Worm (Caenorhabditis elegans): Measurements from ENCODE around the gene sax-1.

sax-1 gene

DNA sequence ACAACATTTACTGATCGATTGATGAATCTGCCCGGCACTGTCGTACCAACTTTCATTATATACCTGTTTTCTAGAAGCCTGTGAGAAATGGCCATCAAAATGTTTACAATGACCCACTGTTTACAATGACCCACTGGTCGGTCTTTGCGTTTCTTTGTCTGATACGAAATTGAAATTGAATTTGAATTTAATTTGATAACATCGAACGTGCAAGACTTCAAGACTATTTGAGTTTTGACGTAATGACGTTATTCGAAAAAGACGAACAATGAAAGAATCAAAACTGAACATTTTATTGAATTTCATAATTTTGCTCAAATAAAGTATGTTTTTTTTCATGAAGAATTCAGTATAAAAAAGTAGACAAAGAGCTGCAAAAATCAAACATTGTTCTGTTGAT is 22.0 kb upstream of the sax-1 start, which contains the start of gene C02F12.5:
TSS of gene C02F12.5 (minus strand) at position 101 of the 400 bp plus-strand sequence.
- no peak for TF ChIP-seq W03F9.2 (tag; optimal IDR thresholded peaks at IDR 0.05)
- no peak for TF ChIP-seq him-1 (tag; optimal IDR thresholded peaks at IDR 0.05)
- no peak for TF ChIP-seq dao-5 (tag; optimal IDR thresholded peaks at IDR 0.05)

- TF ChIP-seq him-1 (tag; optimal IDR thresholded peaks at IDR 0.05) (no peak), dao-5 (tag; optimal IDR thresholded peaks at IDR 0.05) (no peak), W03F9.2 (tag; optimal IDR thresholded peaks at IDR 0.05) (no peak)
Measured at ce11 chrX:3668842-3669241, 18.9 kb upstream of the sax-1 start, which contains the start of gene snet-1. Gene snet-1, minus strand, starts transcription at chrX:3668942.

ce11 chrX:3659192-3659591 is 9.2 kb upstream of the sax-1 start, which contains the start of gene R11G1.1:
Gene R11G1.1, plus strand, starts transcription at chrX:3659492.
- no peak for TF ChIP-seq W03F9.2 (tag; optimal IDR thresholded peaks at IDR 0.05)
- no peak for TF ChIP-seq him-1 (tag; optimal IDR thresholded peaks at IDR 0.05)
- TF ChIP-seq dao-5 (tag; optimal IDR thresholded peaks at IDR 0.05), result no peak

ce11 chrX:3655972-3656371 is 6.0 kb upstream of the sax-1 start, which contains the start of gene R11G1.7:
Gene R11G1.7, plus strand, starts transcription at chrX:3656272.
- TF ChIP-seq W03F9.2 (tag; optimal IDR thresholded peaks at IDR 0.05) (no peak), him-1 (tag; optimal IDR thresholded peaks at IDR 0.05) (no peak)

- no peak for TF ChIP-seq him-1 (tag; optimal IDR thresholded peaks at IDR 0.05)
- TF ChIP-seq dao-5 (tag; optimal IDR thresholded peaks at IDR 0.05), result no peak
- no peak for TF ChIP-seq W03F9.2 (tag; optimal IDR thresholded peaks at IDR 0.05)
Measured at ce11 chrX:3654623-3655022, 4.7 kb upstream of the sax-1 start, which contains the start of gene R11G1.11. Gene R11G1.11, plus strand, starts transcription at chrX:3654923.

DNA sequence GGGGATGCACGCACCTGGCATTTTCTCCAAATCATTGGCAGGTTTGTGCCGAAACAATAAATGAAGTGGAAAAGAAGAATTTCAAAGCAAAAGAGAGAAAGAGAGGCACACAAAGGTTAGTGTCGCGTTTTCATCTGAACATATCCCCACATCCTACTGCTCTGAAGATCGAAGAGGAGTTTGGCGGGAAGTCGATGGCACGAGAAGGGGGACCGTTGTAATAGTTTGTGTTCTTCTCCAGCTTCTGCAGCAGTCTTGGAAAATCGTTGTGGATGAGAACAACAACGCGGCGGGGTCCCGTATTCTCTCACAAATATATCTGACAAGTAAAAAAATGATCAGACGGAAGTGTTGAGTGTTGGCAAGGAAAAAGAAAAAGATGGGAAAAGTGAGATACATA is 4.0 kb downstream of the sax-1 start:
- TF ChIP-seq dao-5 (tag; optimal IDR thresholded peaks at IDR 0.05), result no peak
- no peak for TF ChIP-seq him-1 (tag; optimal IDR thresholded peaks at IDR 0.05)
- TF ChIP-seq W03F9.2 (tag; optimal IDR thresholded peaks at IDR 0.05), result no peak

- TF ChIP-seq W03F9.2 (tag; optimal IDR thresholded peaks at IDR 0.05) (no peak), dao-5 (tag; optimal IDR thresholded peaks at IDR 0.05) (no peak), him-1 (tag; optimal IDR thresholded peaks at IDR 0.05) (no peak)
Measured at ce11 chrX:3644796-3645195, 5.2 kb downstream of the sax-1 start, which contains the start of gene tmem-24. Gene tmem-24, minus strand, starts transcription at chrX:3644896.

- TF ChIP-seq dao-5 (tag; optimal IDR thresholded peaks at IDR 0.05), result no peak
- TF ChIP-seq W03F9.2 (tag; optimal IDR thresholded peaks at IDR 0.05), result no peak
- TF ChIP-seq him-1 (tag; optimal IDR thresholded peaks at IDR 0.05), result no peak
Measured at ce11 chrX:3634782-3635181, 15.2 kb downstream of the sax-1 start.

DNA sequence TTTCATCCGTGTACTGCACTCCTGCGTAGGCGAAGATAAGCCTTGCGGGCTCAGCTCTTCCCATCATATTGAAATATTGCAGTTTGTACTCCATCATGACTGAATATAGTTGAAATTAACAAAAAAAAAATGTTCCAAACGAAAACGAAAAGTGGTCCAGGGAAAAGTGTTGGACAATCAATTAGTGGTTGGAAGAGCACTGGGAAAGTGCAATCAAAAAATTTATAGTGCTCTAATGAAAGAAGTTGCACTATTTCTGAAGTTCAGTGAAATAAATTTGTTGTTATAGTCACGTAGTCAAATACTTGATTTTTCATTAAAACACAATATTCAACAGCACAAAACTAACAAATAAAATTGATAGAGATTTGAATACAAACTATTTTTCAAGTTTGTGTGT is 16.3 kb downstream of the sax-1 start, which contains the start of gene gst-11:
TSS of gene gst-11 (minus strand) at position 101 of the 400 bp plus-strand sequence.
- no peak for TF ChIP-seq him-1 (tag; optimal IDR thresholded peaks at IDR 0.05)
- TF ChIP-seq dao-5 (tag; optimal IDR thresholded peaks at IDR 0.05), result no peak
- TF ChIP-seq W03F9.2 (tag; optimal IDR thresholded peaks at IDR 0.05), result no peak

ce11 chrX:3631550-3631949 is 18.4 kb downstream of the sax-1 start:
- TF ChIP-seq dao-5 (tag; optimal IDR thresholded peaks at IDR 0.05), result no peak
- TF ChIP-seq him-1 (tag; optimal IDR thresholded peaks at IDR 0.05), result no peak
- TF ChIP-seq W03F9.2 (tag; optimal IDR thresholded peaks at IDR 0.05), result no peak

- TF ChIP-seq W03F9.2 (tag; optimal IDR thresholded peaks at IDR 0.05), result no peak
- no peak for TF ChIP-seq him-1 (tag; optimal IDR thresholded peaks at IDR 0.05)
- TF ChIP-seq dao-5 (tag; optimal IDR thresholded peaks at IDR 0.05), result no peak
Measured at ce11 chrX:3630090-3630489, 19.9 kb downstream of the sax-1 start.

ce11 chrX:3628016-3628415 is 21.9 kb downstream of the sax-1 start, which contains the start of gene vep-2:
Gene vep-2, plus strand, starts transcription at chrX:3628316.
- TF ChIP-seq W03F9.2 (tag; optimal IDR thresholded peaks at IDR 0.05) (no peak), dao-5 (tag; optimal IDR thresholded peaks at IDR 0.05) (no peak), him-1 (tag; optimal IDR thresholded peaks at IDR 0.05) (no peak)

- TF ChIP-seq W03F9.2 (tag; optimal IDR thresholded peaks at IDR 0.05), result no peak
- TF ChIP-seq dao-5 (tag; optimal IDR thresholded peaks at IDR 0.05), result no peak
- no peak for TF ChIP-seq him-1 (tag; optimal IDR thresholded peaks at IDR 0.05)
Measured at ce11 chrX:3625599-3625998, 24.4 kb downstream of the sax-1 start.

DNA sequence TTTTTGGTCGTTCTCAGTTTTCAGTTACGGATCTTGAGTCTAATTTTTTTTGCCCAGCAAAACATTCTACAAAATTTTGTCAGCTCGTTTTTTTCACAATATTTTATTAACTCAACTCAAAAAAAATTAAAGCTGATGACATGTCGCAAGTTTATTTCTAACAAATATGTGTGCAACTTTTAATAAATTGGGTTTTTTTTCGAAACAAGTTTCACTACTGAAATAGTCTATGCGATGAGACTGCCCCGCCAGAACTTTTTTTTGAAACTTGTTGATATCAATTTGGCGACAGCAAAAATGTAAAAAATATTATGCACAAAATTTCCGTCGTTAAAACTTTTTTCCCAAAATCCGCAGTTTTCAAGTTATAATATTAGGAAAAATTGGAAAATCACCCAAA is 26.8 kb downstream of the sax-1 start, which contains the start of gene C18B2.2:
TSS of gene C18B2.2 (plus strand) at position 301 of the 400 bp plus-strand sequence.
- TF ChIP-seq dao-5 (tag; optimal IDR thresholded peaks at IDR 0.05) (no peak), W03F9.2 (tag; optimal IDR thresholded peaks at IDR 0.05) (no peak), him-1 (tag; optimal IDR thresholded peaks at IDR 0.05) (no peak)

DNA sequence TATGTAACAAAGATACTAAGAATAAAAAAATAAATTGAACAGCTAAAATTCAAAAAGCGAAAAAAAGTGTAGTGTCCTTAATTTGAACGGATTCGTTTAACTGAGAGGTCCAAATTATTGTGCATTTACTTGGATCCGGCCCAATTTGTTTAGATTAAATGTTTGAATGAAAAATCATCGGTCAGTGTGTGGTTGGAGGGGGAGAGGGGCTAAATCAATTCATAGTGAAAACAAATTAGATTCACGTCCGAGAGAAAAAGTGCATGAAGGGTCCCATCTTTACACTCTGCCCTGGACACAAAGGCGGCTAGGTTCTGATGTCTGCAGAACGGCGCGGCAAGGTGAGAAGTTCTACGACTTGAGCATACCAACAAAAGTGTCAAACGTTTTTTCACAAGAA is 31.1 kb downstream of the sax-1 start:
- no peak for TF ChIP-seq him-1 (tag; optimal IDR thresholded peaks at IDR 0.05)
- no peak for TF ChIP-seq dao-5 (tag; optimal IDR thresholded peaks at IDR 0.05)
- TF ChIP-seq W03F9.2 (tag; optimal IDR thresholded peaks at IDR 0.05), result no peak
